Worm (Caenorhabditis elegans): Measurements from ENCODE around the gene F02E11.3.

Gene F02E11.3

ce11 chrII:3262504-3262903 is 12.3 kb downstream of the F02E11.3 start, which contains the start of gene F02E11.2:
Gene F02E11.2, plus strand, starts transcription at chrII:3262804.
- no peak for TF ChIP-seq drap-1 (GFP tag; optimal IDR thresholded peaks at IDR 0.05)
- TF ChIP-seq ztf-11 (tag; optimal IDR thresholded peaks at IDR 0.05): no peak
- TF ChIP-seq nhr-2 (tag; optimal IDR thresholded peaks at IDR 0.05): no peak
- no peak for TF ChIP-seq lsy-2 (tag; optimal IDR thresholded peaks at IDR 0.05)
- no peak for TF ChIP-seq ceh-43 (GFP tag; optimal IDR thresholded peaks at IDR 0.05)
- TF ChIP-seq unc-120 (tag; optimal IDR thresholded peaks at IDR 0.05; ENCODE audit: poor library complexity, severe bottlenecking): no peak

- TF ChIP-seq ham-2 (GFP tag; optimal IDR thresholded peaks at IDR 0.05) (no peak), ceh-83 (GFP tag; optimal IDR thresholded peaks at IDR 0.05) (no peak), nhr-76 (tag; optimal IDR thresholded peaks at IDR 0.05) (no peak), drap-1 (GFP tag; optimal IDR thresholded peaks at IDR 0.05) (no peak)
Measured at ce11 chrII:3259254-3259653, 15.6 kb downstream of the F02E11.3 start, which contains the start of gene gcy-19. Gene gcy-19, minus strand, starts transcription at chrII:3259354.

ce11 chrII:3251782-3252181 is 23.0 kb downstream of the F02E11.3 start:
- TF ChIP-seq ceh-83 (GFP tag; optimal IDR thresholded peaks at IDR 0.05): no peak
- no peak for TF ChIP-seq lin-13 (tag; optimal IDR thresholded peaks at IDR 0.05)
- no peak for TF ChIP-seq sem-2 (GFP tag; optimal IDR thresholded peaks at IDR 0.05)
- TF ChIP-seq ham-2 (GFP tag; optimal IDR thresholded peaks at IDR 0.05): no peak
- no peak for TF ChIP-seq unc-39 (tag; optimal IDR thresholded peaks at IDR 0.05)
- TF ChIP-seq hlh-1 (tag; optimal IDR thresholded peaks at IDR 0.05): no peak
- no peak for TF ChIP-seq flh-1 (GFP tag; optimal IDR thresholded peaks at IDR 0.05)
- TF ChIP-seq nhr-12 (tag; optimal IDR thresholded peaks at IDR 0.05): no peak
- TF ChIP-seq mab-5 (tag; optimal IDR thresholded peaks at IDR 0.05): no peak
- no peak for TF ChIP-seq blmp-1 (tag; optimal IDR thresholded peaks at IDR 0.05)
- no peak for TF ChIP-seq elt-1 (tag; optimal IDR thresholded peaks at IDR 0.05; ENCODE audit: borderline replicate concordance, insufficient read depth)
- no peak for TF ChIP-seq bed-3 (GFP tag; optimal IDR thresholded peaks at IDR 0.05)
- no peak for TF ChIP-seq pha-4 (tag; optimal IDR thresholded peaks at IDR 0.05)
- no peak for TF ChIP-seq ces-1 (GFP tag; optimal IDR thresholded peaks at IDR 0.05)
- no peak for TF ChIP-seq ceh-43 (GFP tag; optimal IDR thresholded peaks at IDR 0.05)
- TF ChIP-seq nhr-28 (tag; optimal IDR thresholded peaks at IDR 0.05): no peak
- no peak for TF ChIP-seq lsy-2 (tag; optimal IDR thresholded peaks at IDR 0.05)

- TF ChIP-seq blmp-1 (tag; optimal IDR thresholded peaks at IDR 0.05): no peak
- no peak for TF ChIP-seq elt-3 (tag; optimal IDR thresholded peaks at IDR 0.05)
- TF ChIP-seq nhr-2 (tag; optimal IDR thresholded peaks at IDR 0.05): no peak
- TF ChIP-seq snpc-4 (tag; optimal IDR thresholded peaks at IDR 0.05): no peak
- no peak for TF ChIP-seq nhr-28 (tag; optimal IDR thresholded peaks at IDR 0.05)
- TF ChIP-seq hlh-1 (tag; optimal IDR thresholded peaks at IDR 0.05): no peak
Measured at ce11 chrII:3250195-3250594, 24.6 kb downstream of the F02E11.3 start.

- no peak for TF ChIP-seq blmp-1 (tag; optimal IDR thresholded peaks at IDR 0.05)
- no peak for TF ChIP-seq pha-4 (tag; optimal IDR thresholded peaks at IDR 0.05)
- no peak for TF ChIP-seq lin-13 (tag; optimal IDR thresholded peaks at IDR 0.05)
- no peak for TF ChIP-seq ces-1 (GFP tag; optimal IDR thresholded peaks at IDR 0.05)
- TF ChIP-seq unc-39 (tag; optimal IDR thresholded peaks at IDR 0.05): no peak
- TF ChIP-seq ceh-83 (GFP tag; optimal IDR thresholded peaks at IDR 0.05): no peak
Measured at ce11 chrII:3249406-3249805, 25.4 kb downstream of the F02E11.3 start, which contains the start of gene clec-124. Gene clec-124, plus strand, starts transcription at chrII:3249706.

- TF ChIP-seq hlh-1 (tag; optimal IDR thresholded peaks at IDR 0.05) (peak; percentile 35), lin-32 (GFP tag; optimal IDR thresholded peaks at IDR 0.05) (no peak)
Measured at ce11 chrII:3248043-3248718, 26.6 kb downstream of the F02E11.3 start, which contains the start of the genes fbxc-50 and C17F4.2. Gene fbxc-50, minus strand, starts transcription at chrII:3248123. Gene C17F4.2, plus strand, starts transcription at chrII:3248668.

ce11 chrII:3247556-3247955 is 27.3 kb downstream of the F02E11.3 start:
- TF ChIP-seq tbx-8 (GFP tag; optimal IDR thresholded peaks at IDR 0.05): no peak
- TF ChIP-seq lin-13 (tag; optimal IDR thresholded peaks at IDR 0.05): no peak
- no peak for TF ChIP-seq lsy-2 (tag; optimal IDR thresholded peaks at IDR 0.05)
- no peak for TF ChIP-seq mls-2 (tag; optimal IDR thresholded peaks at IDR 0.05)
- no peak for TF ChIP-seq blmp-1 (tag; optimal IDR thresholded peaks at IDR 0.05)
- TF ChIP-seq nhr-12 (tag; optimal IDR thresholded peaks at IDR 0.05): no peak
- TF ChIP-seq snpc-4 (tag; optimal IDR thresholded peaks at IDR 0.05): no peak
- TF ChIP-seq unc-62 (GFP tag; optimal IDR thresholded peaks at IDR 0.05): no peak
- TF ChIP-seq unc-120 (tag; optimal IDR thresholded peaks at IDR 0.05; ENCODE audit: poor library complexity, severe bottlenecking): no peak
- no peak for TF ChIP-seq ceh-43 (GFP tag; optimal IDR thresholded peaks at IDR 0.05)
- no peak for TF ChIP-seq nhr-2 (tag; optimal IDR thresholded peaks at IDR 0.05)
- TF ChIP-seq elt-3 (tag; optimal IDR thresholded peaks at IDR 0.05): no peak
- TF ChIP-seq ztf-11 (tag; optimal IDR thresholded peaks at IDR 0.05): no peak
- TF ChIP-seq nhr-76 (tag; optimal IDR thresholded peaks at IDR 0.05): no peak
- no peak for TF ChIP-seq cnd-1 (tag; optimal IDR thresholded peaks at IDR 0.05)
- TF ChIP-seq ceh-83 (GFP tag; optimal IDR thresholded peaks at IDR 0.05): no peak
- no peak for TF ChIP-seq ham-2 (GFP tag; optimal IDR thresholded peaks at IDR 0.05)
